Worm (Caenorhabditis elegans) whole organism, L3 larva: ENCODE data around the gene F09D12.2.

Experiments used
- egl-27 ChIP-seq: sonication (generic microtip); optimal IDR thresholded peaks from 4 replicates; lab custom pipeline; 2017; ENCODE audit warnings: missing biosample characterization, missing genetic modification reagents, missing genetic modification characterization
- unc-62 ChIP-seq: fragments of 150-350 bp; sonication (generic microtip); optimal IDR thresholded peaks from 4 replicates; lab custom pipeline; 2014; ENCODE audit warnings: missing biosample characterization, missing genetic modification reagents, missing genetic modification characterization
- ztf-4 ChIP-seq: fragments of 150-350 bp; optimal IDR thresholded peaks from 2 replicates; lab custom pipeline; 2014; ENCODE audit warnings: missing biosample characterization, missing genetic modification characterization

- no peak for TF ChIP-seq unc-62
- no peak for TF ChIP-seq egl-27 (tag; lab: Kevin White, UChicago)
- TF ChIP-seq ztf-4, result no peak
Measured at ce11 chrIV:3482195-3482959, 38.4 kb upstream of the F09D12.2 start, which contains the start of gene srz-82.
